Worm (Caenorhabditis elegans) whole organism, L1 larva: Measurements from ENCODE around the gene htas-1.

Experiments
- C04F5.9 ChIP-seq: sonication (generic microtip); optimal IDR thresholded peaks from 2 replicates; lab custom pipeline; 2016; ENCODE audit warnings: missing genetic modification characterization, missing compliant biosample characterization
- C34B4.2 ChIP-seq: sonication (generic microtip); optimal IDR thresholded peaks from 2 replicates; lab custom pipeline; 2017; ENCODE audit warnings: mild to moderate bottlenecking, missing genetic modification characterization, missing compliant biosample characterization
- F16B12.6 ChIP-seq: fragments of 150-350 bp; optimal IDR thresholded peaks from 2 replicates; lab custom pipeline; 2014; ENCODE audit warnings: missing biosample characterization, missing genetic modification characterization
- aly-2 ChIP-seq: fragments of 150-350 bp; optimal IDR thresholded peaks from 2 replicates; lab custom pipeline; 2014; ENCODE audit warnings: missing biosample characterization, missing genetic modification characterization
- ceh-63 ChIP-seq: fragments of 200-800 bp; sonication (Bioruptor generic); optimal IDR thresholded peaks from 2 replicates; lab custom pipeline; 2018; ENCODE audit warnings: mild to moderate bottlenecking, missing genetic modification characterization, missing compliant biosample characterization
- ceh-8 ChIP-seq: fragments of 200-800 bp; sonication (Bioruptor generic); optimal IDR thresholded peaks from 2 replicates; lab custom pipeline; 2018; ENCODE audit warnings: mild to moderate bottlenecking, missing genetic modification characterization, moderate library complexity, missing compliant biosample characterization
- ceh-88 ChIP-seq: fragments of 200-800 bp; sonication (Bioruptor generic); IDR thresholded peaks from 2 replicates; pipeline ENCODE4 v1.3.6; 2022; ENCODE audit warnings: missing genetic modification characterization, missing compliant biosample characterization
- ces-1 ChIP-seq: fragments of 150-350 bp; optimal IDR thresholded peaks from 2 replicates; lab custom pipeline; 2014; ENCODE audit warnings: missing biosample characterization, missing genetic modification reagents, missing genetic modification characterization
- dpl-1 ChIP-seq, 3 experiments: fragments of 150-350 bp in 2 of 3; sonication (generic microtip) in 1 of 3; optimal IDR thresholded peaks; 2 replicates each; lab custom pipeline; 2014 to 2017; ENCODE audit warnings: missing biosample characterization in 3 of 3, missing genetic modification characterization in 3 of 3, missing genetic modification reagents in 3 of 3
- dsc-1 ChIP-seq: sonication (generic microtip); optimal IDR thresholded peaks from 2 replicates; lab custom pipeline; 2016; ENCODE audit warnings: mild to moderate bottlenecking, missing genetic modification characterization, missing compliant biosample characterization
- egl-27 ChIP-seq, 2 experiments: fragments of 150-350 bp in 1 of 2; sonication (generic microtip); optimal IDR thresholded peaks; 3 replicates each; lab custom pipeline; 2017 to 2018; ENCODE audit warnings: missing biosample characterization in 2 of 2, missing genetic modification characterization in 2 of 2, missing genetic modification reagents in 2 of 2
- elt-3 ChIP-seq, 6 experiments: fragments of 150-350 bp in 1 of 6; sonication (generic microtip); optimal IDR thresholded peaks; 2 replicates each; lab custom pipeline; 2017 to 2018; ENCODE audit warnings: missing biosample characterization in 6 of 6, missing genetic modification characterization in 6 of 6, inconsistent platforms in 1 of 6
- fkh-4 ChIP-seq: sonication (generic microtip); optimal IDR thresholded peaks from 2 replicates; lab custom pipeline; 2016; ENCODE audit warnings: missing compliant biosample characterization, missing genetic modification characterization, borderline replicate concordance
- fos-1 ChIP-seq: fragments of 150-350 bp; optimal IDR thresholded peaks from 2 replicates; lab custom pipeline; 2014; ENCODE audit warnings: missing biosample characterization, missing genetic modification characterization
- grh-1 ChIP-seq: fragments of 200-800 bp; sonication (Bioruptor generic); IDR thresholded peaks from 2 replicates; pipeline ENCODE4 v1.3.6; 2022; ENCODE audit warnings: missing genetic modification reagents, missing genetic modification characterization, missing compliant biosample characterization
- irx-1 ChIP-seq: sonication (generic microtip); optimal IDR thresholded peaks from 2 replicates; lab custom pipeline; 2016; ENCODE audit warnings: missing genetic modification characterization, missing compliant biosample characterization
- isw-1 ChIP-seq: fragments of 200-800 bp; sonication (Bioruptor generic); IDR thresholded peaks from 2 replicates; pipeline ENCODE4 v1.3.6; 2022; ENCODE audit warnings: missing genetic modification characterization, missing compliant biosample characterization
- lin-13 ChIP-seq: fragments of 150-350 bp; optimal IDR thresholded peaks from 2 replicates; lab custom pipeline; 2014; ENCODE audit warnings: missing biosample characterization, missing genetic modification reagents, missing genetic modification characterization
- lin-14 ChIP-seq: fragments of 200-800 bp; sonication (Bioruptor generic); optimal IDR thresholded peaks from 2 replicates; lab custom pipeline; 2018; ENCODE audit warnings: mild to moderate bottlenecking, missing genetic modification characterization, moderate library complexity, missing compliant biosample characterization
- lin-15B ChIP-seq: fragments of 150-350 bp; sonication (generic microtip); optimal IDR thresholded peaks from 3 replicates; lab custom pipeline; 2014; ENCODE audit warnings: missing biosample characterization, missing genetic modification characterization
- lin-35 ChIP-seq, 2 experiments: fragments of 150-350 bp; optimal IDR thresholded peaks; 2 replicates each; lab custom pipeline; 2014; ENCODE audit warnings: missing biosample characterization in 2 of 2, missing genetic modification characterization in 2 of 2, missing genetic modification reagents in 2 of 2
- lir-3 ChIP-seq: sonication (generic microtip); optimal IDR thresholded peaks from 2 replicates; lab custom pipeline; 2016; ENCODE audit warnings: mild to moderate bottlenecking, missing genetic modification characterization, moderate library complexity, missing compliant biosample characterization; ENCODE audit not compliant: poor library complexity
- lsy-2 ChIP-seq, 2 experiments: fragments of 150-350 bp; optimal IDR thresholded peaks; 2 replicates each; lab custom pipeline; 2014; ENCODE audit warnings: missing biosample characterization in 2 of 2, missing genetic modification characterization in 2 of 2
- mef-2 ChIP-seq: fragments of 150-350 bp; optimal IDR thresholded peaks from 2 replicates; lab custom pipeline; 2014; ENCODE audit warnings: missing biosample characterization, missing genetic modification characterization
- mep-1 ChIP-seq: fragments of 150-350 bp; optimal IDR thresholded peaks from 2 replicates; lab custom pipeline; 2014; ENCODE audit warnings: missing biosample characterization, missing genetic modification characterization
- nhr-11 ChIP-seq: fragments of 150-350 bp; optimal IDR thresholded peaks from 2 replicates; lab custom pipeline; 2014; ENCODE audit warnings: missing biosample characterization, missing genetic modification characterization
- nhr-12 ChIP-seq: sonication (generic microtip); optimal IDR thresholded peaks from 2 replicates; lab custom pipeline; 2017; ENCODE audit warnings: missing biosample characterization, missing genetic modification characterization
- nhr-20 ChIP-seq: sonication (generic microtip); optimal IDR thresholded peaks from 2 replicates; lab custom pipeline; 2016; ENCODE audit warnings: mild to moderate bottlenecking, missing genetic modification characterization, missing compliant biosample characterization
- nhr-237 ChIP-seq: fragments of 150-350 bp; optimal IDR thresholded peaks from 2 replicates; lab custom pipeline; 2014; ENCODE audit warnings: missing biosample characterization, missing genetic modification characterization
- nhr-28 ChIP-seq: fragments of 150-350 bp; optimal IDR thresholded peaks from 2 replicates; lab custom pipeline; 2014; ENCODE audit warnings: missing biosample characterization, missing genetic modification characterization
- nhr-76 ChIP-seq: sonication (generic microtip); optimal IDR thresholded peaks from 2 replicates; lab custom pipeline; 2017; ENCODE audit warnings: missing biosample characterization, missing genetic modification characterization
- nhr-84 ChIP-seq: sonication (generic microtip); optimal IDR thresholded peaks from 2 replicates; lab custom pipeline; 2017; ENCODE audit warnings: missing biosample characterization, missing genetic modification characterization
- nhr-85 ChIP-seq: sonication (generic microtip); peaks from one replicate; lab custom pipeline; 2016; ENCODE audit warnings: missing genetic modification characterization, inconsistent platforms, missing compliant biosample characterization
- pqm-1 ChIP-seq: sonication (generic microtip); optimal IDR thresholded peaks from 3 replicates; lab custom pipeline; 2017; ENCODE audit warnings: missing biosample characterization, missing genetic modification characterization
- rnt-1 ChIP-seq: sonication (generic microtip); optimal IDR thresholded peaks from 2 replicates; lab custom pipeline; 2016; ENCODE audit warnings: mild to moderate bottlenecking, missing genetic modification characterization, moderate library complexity, missing compliant biosample characterization
- sox-4 ChIP-seq: sonication (generic microtip); optimal IDR thresholded peaks from 2 replicates; lab custom pipeline; 2016; ENCODE audit warnings: missing genetic modification characterization, missing compliant biosample characterization
- sptf-1 ChIP-seq: fragments of 150-350 bp; optimal IDR thresholded peaks from 2 replicates; lab custom pipeline; 2014; ENCODE audit warnings: missing biosample characterization, missing genetic modification characterization
- tbx-2 ChIP-seq: sonication (generic microtip); optimal IDR thresholded peaks from 2 replicates; lab custom pipeline; 2016; ENCODE audit warnings: missing genetic modification characterization, missing compliant biosample characterization
- tlp-1 ChIP-seq: fragments of 150-350 bp; optimal IDR thresholded peaks from 2 replicates; lab custom pipeline; 2014; ENCODE audit warnings: missing biosample characterization, missing genetic modification characterization
- unc-62 ChIP-seq: fragments of 150-350 bp; optimal IDR thresholded peaks from 2 replicates; lab custom pipeline; 2014; ENCODE audit warnings: missing biosample characterization, missing genetic modification reagents, missing genetic modification characterization
- unc-86 ChIP-seq: sonication (generic microtip); optimal IDR thresholded peaks from 2 replicates; lab custom pipeline; 2016; ENCODE audit warnings: missing genetic modification characterization, missing compliant biosample characterization
- unc-98 ChIP-seq: fragments of 200-800 bp; sonication (Bioruptor generic); IDR thresholded peaks from 2 replicates; pipeline ENCODE4 v1.3.6; 2022; ENCODE audit warnings: missing genetic modification characterization, missing compliant biosample characterization
- vab-15 ChIP-seq: sonication (generic microtip); optimal IDR thresholded peaks from 2 replicates; lab custom pipeline; 2017; ENCODE audit warnings: missing genotype, mild to moderate bottlenecking, missing genetic modification characterization, missing compliant biosample characterization
- xbp-1 ChIP-seq: sonication (generic microtip); optimal IDR thresholded peaks from 2 replicates; lab custom pipeline; 2016; ENCODE audit warnings: missing genetic modification characterization, missing compliant biosample characterization
- zip-4 ChIP-seq: fragments of 200-800 bp; sonication (Bioruptor generic); optimal IDR thresholded peaks from 2 replicates; lab custom pipeline; 2018; ENCODE audit warnings: mild to moderate bottlenecking, missing genetic modification characterization, moderate library complexity, missing compliant biosample characterization
- ztf-4 ChIP-seq: fragments of 150-350 bp; optimal IDR thresholded peaks from 2 replicates; lab custom pipeline; 2014; ENCODE audit warnings: missing biosample characterization, missing genetic modification characterization

htas-1 gene

DNA sequence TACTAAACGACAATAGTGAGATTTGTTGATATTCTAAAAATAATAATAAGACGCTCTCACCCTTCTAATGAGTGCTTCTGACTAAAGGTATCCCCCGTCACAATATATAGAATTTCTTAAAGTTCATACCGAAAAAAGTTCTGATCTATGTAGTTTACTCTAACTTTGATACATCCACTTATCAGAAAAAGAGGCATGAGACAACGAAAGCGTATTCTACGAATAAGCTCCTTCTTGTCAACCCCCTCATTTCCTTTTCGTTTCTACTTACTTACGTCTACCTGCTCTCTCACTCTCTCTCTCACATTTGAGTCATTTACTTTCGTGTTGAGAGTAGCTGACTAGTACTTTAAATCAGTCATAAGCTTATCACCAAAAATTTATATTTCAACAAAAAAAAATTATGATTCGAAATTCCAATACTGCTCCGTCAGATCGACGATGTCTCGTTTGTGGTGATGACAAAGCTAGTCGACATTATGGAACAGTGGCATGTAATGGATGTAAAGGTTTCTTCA is 42.2 kb upstream of the htas-1 start (continued):
- TF ChIP-seq sox-4 (tag; lab: Kevin White, UChicago) (peak; percentile 9), lin-14 (GFP tag; lab: Kevin White, UChicago) (peak; percentile 29)

- no peak for TF ChIP-seq egl-27 (tag; optimal IDR thresholded peaks at IDR 0.05; lab: Kevin White, UChicago)
- TF ChIP-seq C34B4.2 (tag; lab: Kevin White, UChicago), result no peak
- no peak for TF ChIP-seq rnt-1 (tag; lab: Kevin White, UChicago)
These were observed 41.6 kb upstream of the htas-1 start, which contains the start of the genes nhr-138 and C28D4.18 for ce11 chrIV:9724948-9725347. TSS of gene nhr-138 (plus strand) at chrIV:9725251. TSS of gene C28D4.18 (plus strand) at chrIV:9725280.

DNA sequence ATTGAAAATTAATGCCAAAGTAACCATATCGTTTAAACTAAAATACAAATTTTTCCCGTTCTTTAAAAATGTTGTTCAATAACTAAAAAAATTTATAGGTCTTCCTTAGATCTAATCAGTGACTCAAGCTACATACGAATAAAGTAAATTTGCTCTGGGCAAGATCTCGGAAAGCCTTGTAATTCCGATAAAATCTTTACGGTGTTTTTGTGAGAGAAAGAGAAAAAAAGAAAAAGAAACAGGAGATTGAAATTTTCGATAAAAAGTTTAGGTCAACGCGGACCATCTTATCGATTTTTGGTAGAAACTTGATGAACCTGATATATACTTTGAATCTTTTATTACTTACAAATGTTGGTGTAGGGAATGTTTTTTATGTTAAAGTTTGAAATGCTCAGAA is 39.9 kb upstream of the htas-1 start:
- peak; percentile 79 for TF ChIP-seq nhr-85
- no peak for TF ChIP-seq lin-13 (GFP tag; lab: Kevin White, UChicago)

ce11 chrIV:9718396-9718795 is 35.1 kb upstream of the htas-1 start:
- TF ChIP-seq xbp-1 (tag; lab: Kevin White, UChicago) (peak; percentile 60), nhr-237 (tag; lab: Kevin White, UChicago) (peak; percentile 78), unc-98 (no peak), nhr-11 (tag; lab: Kevin White, UChicago) (peak; percentile 4), sptf-1 (tag; lab: Kevin White, UChicago) (no peak), ztf-4 (tag; lab: Kevin White, UChicago) (peak; percentile 41), nhr-12 (tag; lab: Kevin White, UChicago) (no peak), dsc-1 (tag; lab: Kevin White, UChicago) (peak; percentile 62), isw-1 (GFP tag; lab: Robert Waterston, UW) (no peak; the same call in 1 of the 2 replicates), tbx-2 (tag; lab: Kevin White, UChicago) (peak; percentile 81), irx-1 (tag; lab: Kevin White, UChicago) (peak; percentile 4), lir-3 (tag; lab: Kevin White, UChicago) (no peak), elt-3 (tag; optimal IDR thresholded peaks at IDR 0.05; lab: Kevin White, UChicago) (peak in 2 of 6 experiments; percentile 15 to 62), grh-1 (GFP tag; lab: Robert Waterston, UW) (no peak), ceh-63 (GFP tag; lab: Kevin White, UChicago) (no peak), pqm-1 (no peak), lin-35 (GFP tag; optimal IDR thresholded peaks at IDR 0.05; lab: Kevin White, UChicago) (peak; percentile 62 to 66), fkh-4 (tag; lab: Kevin White, UChicago) (no peak), lsy-2 (tag; optimal IDR thresholded peaks at IDR 0.05; lab: Kevin White, UChicago) (peak; percentile 30 to 84), rnt-1 (tag; lab: Kevin White, UChicago) (peak; percentile 80), unc-86 (peak; percentile 63), lin-15B (tag; lab: Kevin White, UChicago) (peak; percentile 22), nhr-84 (tag; lab: Kevin White, UChicago) (no peak), unc-62 (GFP tag; lab: Kevin White, UChicago) (no peak), nhr-76 (tag; lab: Kevin White, UChicago) (no peak), nhr-20 (peak; percentile 88), lin-13 (GFP tag; lab: Kevin White, UChicago) (peak; percentile 68), zip-4 (GFP tag; lab: Kevin White, UChicago) (no peak), aly-2 (peak; percentile 32), ces-1 (GFP tag; lab: Kevin White, UChicago) (no peak), C04F5.9 (tag; lab: Kevin White, UChicago) (no peak), lin-14 (GFP tag; lab: Kevin White, UChicago) (peak; percentile 93), vab-15 (tag; lab: Kevin White, UChicago) (no peak), dpl-1 (GFP tag; optimal IDR thresholded peaks at IDR 0.05; lab: Kevin White, UChicago) (peak in 2 of 3 experiments; percentile 0 to 40), ceh-88 (no peak), mep-1 (tag; lab: Kevin White, UChicago) (peak; percentile 48), tlp-1 (no peak), F16B12.6 (no peak), fos-1 (peak; percentile 68), egl-27 (tag; optimal IDR thresholded peaks at IDR 0.05; lab: Kevin White, UChicago) (peak; percentile 40 to 52), mef-2 (peak; percentile 35), nhr-28 (tag; lab: Kevin White, UChicago) (no peak), ceh-8 (GFP tag; lab: Kevin White, UChicago) (no peak), nhr-85 (peak; percentile 92)
